Worm (Caenorhabditis elegans): Measurements from ENCODE around the gene srj-14.

- TF ChIP-seq nhr-11 (tag; optimal IDR thresholded peaks at IDR 0.05) = no peak
- no peak for TF ChIP-seq ceh-14 (tag; optimal IDR thresholded peaks at IDR 0.05)
- TF ChIP-seq syd-9 (tag; optimal IDR thresholded peaks at IDR 0.05) = no peak
- no peak for TF ChIP-seq unc-86 (tag; optimal IDR thresholded peaks at IDR 0.05)
- TF ChIP-seq zip-5 (tag; optimal IDR thresholded peaks at IDR 0.05) = no peak
Measured at ce11 chrV:7400588-7400987, 31.1 kb downstream of the srj-14 start, which contains the start of gene srx-60.
